Worm (Caenorhabditis elegans) whole organism, young adult: Measurements from ENCODE around the gene ZK899.7.

ENCODE experiments used
- B0019.2 ChIP-seq: fragments of 200-800 bp; sonication (Bioruptor generic); conservative IDR thresholded peaks from 2 replicates; pipeline ENCODE4 v1.3.6; 2022; ENCODE audit warnings: missing genetic modification reagents, missing genetic modification characterization, missing compliant biosample characterization
- B0035.1 ChIP-seq: sonication (generic microtip); optimal IDR thresholded peaks from 2 replicates; lab custom pipeline; 2016; ENCODE audit warnings: missing genetic modification characterization, mild to moderate bottlenecking, missing compliant biosample characterization, missing genotype, missing genetic modification reagents
- C06A6.2 ChIP-seq: fragments of 200-800 bp; sonication (Bioruptor generic); conservative IDR thresholded peaks from 2 replicates; pipeline ENCODE4 v1.3.6; 2022; ENCODE audit warnings: missing genetic modification characterization, missing compliant biosample characterization
- C17E4.6 ChIP-seq: fragments of 200-800 bp; sonication (Bioruptor generic); IDR thresholded peaks from 2 replicates; pipeline ENCODE4 v1.3.6; 2022; ENCODE audit warnings: missing genetic modification reagents, missing genetic modification characterization, missing compliant biosample characterization
- F55B11.4 ChIP-seq: sonication (generic microtip); optimal IDR thresholded peaks from 2 replicates; lab custom pipeline; 2016; ENCODE audit warnings: missing compliant biosample characterization, missing genetic modification characterization, borderline replicate concordance; ENCODE audit not compliant: insufficient read depth
- T26A5.8 ChIP-seq: sonication (generic microtip); optimal IDR thresholded peaks from 2 replicates; lab custom pipeline; 2016; ENCODE audit warnings: missing genetic modification characterization, missing compliant biosample characterization
- Y53G8AR.9 ChIP-seq: fragments of 200-800 bp; sonication (Bioruptor generic); conservative IDR thresholded peaks from 2 replicates; pipeline ENCODE4 v1.3.6; 2022; ENCODE audit warnings: missing genetic modification reagents, missing genetic modification characterization, missing compliant biosample characterization
- Y56A3A.18 ChIP-seq: fragments of 200-800 bp; sonication (Bioruptor generic); IDR thresholded peaks from 2 replicates; pipeline ENCODE4 v1.3.6; 2022; ENCODE audit warnings: missing genetic modification reagents, missing genetic modification characterization, missing compliant biosample characterization
- Y67H2A.10 ChIP-seq: fragments of 200-800 bp; sonication (Bioruptor generic); conservative IDR thresholded peaks from 2 replicates; pipeline ENCODE4 v1.3.6; 2022; ENCODE audit warnings: missing genetic modification reagents, missing genetic modification characterization, missing compliant biosample characterization
- Y79H2A.3 ChIP-seq: fragments of 200-800 bp; sonication (Bioruptor generic); conservative IDR thresholded peaks from 2 replicates; pipeline ENCODE4 v1.3.6; 2022; ENCODE audit warnings: missing genetic modification reagents, missing genetic modification characterization, missing compliant biosample characterization
- akir-1 ChIP-seq: fragments of 200-800 bp; sonication (Bioruptor generic); optimal IDR thresholded peaks from 2 replicates; lab custom pipeline; 2018; ENCODE audit warnings: mild to moderate bottlenecking, missing genetic modification characterization, moderate library complexity, missing compliant biosample characterization
- ama-1 ChIP-seq, 3 experiments: fragments of 150-350 bp in 1 of 3; sonication (generic microtip) in 2 of 3; optimal IDR thresholded peaks; 2 replicates each; lab custom pipeline; 2014 to 2018; ENCODE audit warnings: missing biosample characterization in 2 of 3, missing genetic modification characterization in 2 of 3, missing genetic modification reagents in 2 of 3
- aptf-3 ChIP-seq: fragments of 200-800 bp; sonication (Bioruptor generic); IDR thresholded peaks from 2 replicates; pipeline ENCODE4 v1.3.6; 2022; ENCODE audit warnings: missing genetic modification characterization, missing compliant biosample characterization
- athp-1 ChIP-seq: sonication (generic microtip); optimal IDR thresholded peaks from 2 replicates; lab custom pipeline; 2017; ENCODE audit warnings: mild to moderate bottlenecking, missing genetic modification characterization, missing compliant biosample characterization
- attf-5 ChIP-seq: fragments of 200-800 bp; sonication (Bioruptor generic); optimal IDR thresholded peaks from 2 replicates; lab custom pipeline; 2018; ENCODE audit warnings: mild to moderate bottlenecking, missing genetic modification characterization, missing compliant biosample characterization
- attf-6 ChIP-seq: fragments of 200-800 bp; sonication (Bioruptor generic); IDR thresholded peaks from 2 replicates; pipeline ENCODE4 v1.3.6; 2022; ENCODE audit warnings: missing genetic modification reagents, missing genetic modification characterization, missing compliant biosample characterization
- ceh-40 ChIP-seq: fragments of 200-800 bp; sonication (Bioruptor generic); IDR thresholded peaks from 2 replicates; pipeline ENCODE4 v1.3.6; 2022; ENCODE audit warnings: missing genetic modification characterization, missing compliant biosample characterization
- ceh-58 ChIP-seq: fragments of 200-800 bp; sonication (Bioruptor generic); IDR thresholded peaks from 2 replicates; pipeline ENCODE4 v1.3.6; 2022; ENCODE audit warnings: missing genetic modification characterization, missing compliant biosample characterization
- ceh-91 ChIP-seq: fragments of 200-800 bp; sonication (Bioruptor generic); IDR thresholded peaks from 2 replicates; pipeline ENCODE4 v1.3.6; 2022; ENCODE audit warnings: missing genetic modification reagents, missing genetic modification characterization, missing compliant biosample characterization
- chd-7 ChIP-seq: sonication (generic microtip); optimal IDR thresholded peaks from 2 replicates; lab custom pipeline; 2016; ENCODE audit warnings: mild to moderate bottlenecking, missing genetic modification characterization, moderate library complexity, missing compliant biosample characterization
- dox-1 ChIP-seq: fragments of 200-800 bp; sonication (Bioruptor generic); IDR thresholded peaks from 2 replicates; pipeline ENCODE4 v1.3.6; 2022; ENCODE audit warnings: missing genetic modification reagents, missing genetic modification characterization, missing compliant biosample characterization
- dpl-1 ChIP-seq: fragments of 150-350 bp; optimal IDR thresholded peaks from 2 replicates; lab custom pipeline; 2014; ENCODE audit warnings: missing biosample characterization, missing genetic modification reagents, missing genetic modification characterization
- efl-1 ChIP-seq: fragments of 150-350 bp; optimal IDR thresholded peaks from 2 replicates; lab custom pipeline; 2014; ENCODE audit warnings: missing biosample characterization, missing genetic modification reagents, missing genetic modification characterization
- hrde-1 ChIP-seq: sonication (generic microtip); optimal IDR thresholded peaks from 2 replicates; lab custom pipeline; 2016; ENCODE audit warnings: missing genetic modification characterization, mild to moderate bottlenecking, missing compliant biosample characterization, moderate library complexity, missing genotype, missing genetic modification reagents, borderline replicate concordance
- lag-1 ChIP-seq: fragments of 200-800 bp; sonication (Bioruptor generic); IDR thresholded peaks from 2 replicates; pipeline ENCODE4 v1.3.6; 2022; ENCODE audit warnings: missing genetic modification reagents, missing genetic modification characterization, missing compliant biosample characterization
- let-526 ChIP-seq: fragments of 200-800 bp; sonication (Bioruptor generic); IDR thresholded peaks from 2 replicates; pipeline ENCODE4 v1.3.6; 2022; ENCODE audit warnings: missing genetic modification reagents, missing genetic modification characterization, missing compliant biosample characterization
- let-607 ChIP-seq, 2 experiments: fragments of 200-800 bp in 1 of 2; sonication (Bioruptor generic) in 1 of 2; sonication (generic microtip) in 1 of 2; optimal IDR thresholded peaks; 2 replicates each; lab custom pipeline; 2016 to 2018; ENCODE audit warnings: mild to moderate bottlenecking in 2 of 2, missing compliant biosample characterization in 2 of 2, missing genetic modification characterization in 2 of 2, moderate library complexity in 2 of 2, missing genotype in 1 of 2
- lin-35 ChIP-seq, 3 experiments: fragments of 150-350 bp in 2 of 3; sonication (generic microtip) in 1 of 3; optimal IDR thresholded peaks; 2 replicates each; lab custom pipeline; 2014 to 2018; ENCODE audit warnings: missing biosample characterization in 3 of 3, missing genetic modification characterization in 3 of 3, missing genetic modification reagents in 3 of 3
- lin-40 ChIP-seq: sonication (generic microtip); optimal IDR thresholded peaks from 2 replicates; lab custom pipeline; 2016; ENCODE audit warnings: missing genetic modification characterization, mild to moderate bottlenecking, missing compliant biosample characterization, missing genotype, missing genetic modification reagents
- madf-8 ChIP-seq: fragments of 200-800 bp; sonication (Bioruptor generic); conservative IDR thresholded peaks from 2 replicates; pipeline ENCODE4 v1.3.6; 2022; ENCODE audit warnings: missing genetic modification reagents, missing genetic modification characterization, missing compliant biosample characterization
- mes-4 ChIP-seq: sonication (generic microtip); optimal IDR thresholded peaks from 2 replicates; lab custom pipeline; 2016; ENCODE audit warnings: missing genotype, missing genetic modification characterization, missing compliant biosample characterization
- mxl-1 ChIP-seq: sonication (generic microtip); optimal IDR thresholded peaks from 2 replicates; lab custom pipeline; 2016; ENCODE audit warnings: missing genetic modification characterization, missing compliant biosample characterization
- nfya-1 ChIP-seq: sonication (generic microtip); optimal IDR thresholded peaks from 2 replicates; lab custom pipeline; 2017; ENCODE audit warnings: antibody characterized with exemption, missing compliant biosample characterization, missing genetic modification characterization, borderline replicate concordance; ENCODE audit not compliant: insufficient read depth
- nfyb-1 ChIP-seq: fragments of 200-800 bp; sonication (Bioruptor generic); IDR thresholded peaks from 2 replicates; pipeline ENCODE4 v1.3.6; 2022; ENCODE audit warnings: missing genetic modification reagents, missing genetic modification characterization, missing compliant biosample characterization
- nhr-27 ChIP-seq: fragments of 200-800 bp; sonication (Bioruptor generic); optimal IDR thresholded peaks from 2 replicates; lab custom pipeline; 2018; ENCODE audit warnings: mild to moderate bottlenecking, missing genetic modification characterization, moderate library complexity, missing compliant biosample characterization
- nhr-90 ChIP-seq: sonication (generic microtip); optimal IDR thresholded peaks from 2 replicates; lab custom pipeline; 2016; ENCODE audit warnings: missing genotype, mild to moderate bottlenecking, missing genetic modification characterization, missing compliant biosample characterization
- rec-8 ChIP-seq, 2 experiments: sonication (generic microtip); optimal IDR thresholded peaks; 2 replicates each; lab custom pipeline; 2016; ENCODE audit warnings: mild to moderate bottlenecking in 2 of 2, missing genetic modification characterization in 2 of 2, missing genetic modification reagents in 2 of 2, missing genotype in 2 of 2, missing biosample characterization in 1 of 2, missing compliant biosample characterization in 1 of 2, moderate library complexity in 1 of 2
- snpc-3.4 ChIP-seq: sonication (generic microtip); optimal IDR thresholded peaks from 2 replicates; lab custom pipeline; 2017; ENCODE audit warnings: missing genetic modification characterization, mild to moderate bottlenecking, missing compliant biosample characterization, antibody characterized with exemption, moderate library complexity, missing genotype, missing genetic modification reagents
- somi-1 ChIP-seq: fragments of 200-800 bp; sonication (Bioruptor generic); optimal IDR thresholded peaks from 2 replicates; lab custom pipeline; 2018; ENCODE audit warnings: mild to moderate bottlenecking, missing genetic modification characterization, missing compliant biosample characterization
- tbp1 ChIP-seq: fragments of 200-800 bp; sonication (Bioruptor generic); optimal IDR thresholded peaks from 2 replicates; lab custom pipeline; 2018; ENCODE audit warnings: mild to moderate bottlenecking, missing genetic modification characterization, missing compliant biosample characterization
- unc-62 ChIP-seq: fragments of 150-350 bp; optimal IDR thresholded peaks from 2 replicates; lab custom pipeline; 2014; ENCODE audit warnings: missing biosample characterization, missing genetic modification reagents, missing genetic modification characterization
- xnd-1 ChIP-seq: sonication (generic microtip); optimal IDR thresholded peaks from 2 replicates; lab custom pipeline; 2016; ENCODE audit warnings: missing genotype, missing genetic modification reagents, missing genetic modification characterization, missing compliant biosample characterization
- zfh-2 ChIP-seq: fragments of 200-800 bp; sonication (Bioruptor generic); conservative IDR thresholded peaks from 2 replicates; pipeline ENCODE4 v1.3.6; 2022; ENCODE audit warnings: missing genetic modification reagents, missing genetic modification characterization, missing compliant biosample characterization
- zim-3 ChIP-seq: sonication (generic microtip); optimal IDR thresholded peaks from 2 replicates; lab custom pipeline; 2017; ENCODE audit warnings: mild to moderate bottlenecking, missing genetic modification characterization, moderate library complexity, missing compliant biosample characterization
- ztf-22 ChIP-seq: fragments of 200-800 bp; sonication (Bioruptor generic); optimal IDR thresholded peaks from 2 replicates; lab custom pipeline; 2018; ENCODE audit warnings: mild to moderate bottlenecking, missing genetic modification characterization, moderate library complexity, missing compliant biosample characterization

The ZK899.7 gene

ce11 chrX:9476752-9477151 lies 27.5 kb upstream of the ZK899.7 start:
- TF ChIP-seq C06A6.2 (GFP tag; lab: Robert Waterston, UW): no peak
- no peak for TF ChIP-seq zfh-2
- no peak for TF ChIP-seq Y67H2A.10 (GFP tag; lab: Robert Waterston, UW)
- no peak for TF ChIP-seq athp-1 (tag; lab: Kevin White, UChicago)
- no peak for TF ChIP-seq madf-8 (GFP tag; lab: Robert Waterston, UW)
- TF ChIP-seq Y53G8AR.9 (GFP tag; lab: Robert Waterston, UW): no peak
- TF ChIP-seq attf-5: no peak
- no peak for TF ChIP-seq B0035.1 (tag; lab: Kevin White, UChicago)
- no peak for TF ChIP-seq snpc-3.4 (tag; lab: Kevin White, UChicago)
- TF ChIP-seq C17E4.6 (GFP tag; lab: Robert Waterston, UW): no peak
- no peak for TF ChIP-seq mxl-1 (tag; lab: Kevin White, UChicago)
- no peak for TF ChIP-seq xnd-1 (tag; lab: Kevin White, UChicago)
- TF ChIP-seq attf-6 (GFP tag; lab: Robert Waterston, UW): no peak
- no peak for TF ChIP-seq ztf-22 (GFP tag; lab: Kevin White, UChicago)
- no peak for TF ChIP-seq tbp1 (GFP tag; lab: Kevin White, UChicago)
- TF ChIP-seq, all 124 proteins: peak for 0

ce11 chrX:9472170-9472569 lies 22.9 kb upstream of the ZK899.7 start, which contains the start of gene gap-2:
gap-2 (plus strand) TSS chrX:9472470.
- TF ChIP-seq akir-1 (GFP tag; lab: Kevin White, UChicago): no peak
- TF ChIP-seq Y79H2A.3: no peak
- no peak for TF ChIP-seq lag-1 (GFP tag; lab: Robert Waterston, UW)
- no peak for TF ChIP-seq lin-35 (GFP tag; optimal IDR thresholded peaks at IDR 0.05; lab: Kevin White, UChicago)
- TF ChIP-seq Y56A3A.18 (GFP tag; lab: Robert Waterston, UW): no peak
- no peak for TF ChIP-seq athp-1 (tag; lab: Kevin White, UChicago)
- TF ChIP-seq ceh-91 (GFP tag; lab: Robert Waterston, UW): no peak
- TF ChIP-seq B0035.1 (tag; lab: Kevin White, UChicago): no peak

ce11 chrX:9467573-9467972 lies 18.3 kb upstream of the ZK899.7 start:
- no peak for TF ChIP-seq unc-62 (GFP tag; lab: Kevin White, UChicago)
- TF ChIP-seq hrde-1 (tag; lab: Kevin White, UChicago): peak; percentile 45
- TF ChIP-seq nhr-90 (tag; lab: Kevin White, UChicago): peak; percentile 86
- no peak for TF ChIP-seq chd-7
- TF ChIP-seq somi-1 (GFP tag; lab: Kevin White, UChicago): peak; percentile 62
- no peak; the same call in 1 of the 2 replicates for TF ChIP-seq dox-1
- no peak for TF ChIP-seq ama-1 (optimal IDR thresholded peaks at IDR 0.05; lab: Kevin White, UChicago)
- peak in 1 of 2 experiments; percentile 72 for TF ChIP-seq ama-1 (GFP tag; optimal IDR thresholded peaks at IDR 0.05; lab: Kevin White, UChicago)
- no peak for TF ChIP-seq F55B11.4 (tag; lab: Kevin White, UChicago)
- TF ChIP-seq let-607 (tag; optimal IDR thresholded peaks at IDR 0.05; lab: Kevin White, UChicago): peak; percentile 14 to 32
- no peak for TF ChIP-seq efl-1 (GFP tag; lab: Kevin White, UChicago)
- TF ChIP-seq ceh-58: no peak
- peak; percentile 80 for TF ChIP-seq mes-4 (tag; lab: Kevin White, UChicago)
- no peak for TF ChIP-seq T26A5.8 (tag; lab: Kevin White, UChicago)
- peak; percentile 93 for TF ChIP-seq lin-40 (tag; lab: Kevin White, UChicago)
- peak; percentile 63 for TF ChIP-seq zim-3 (tag; lab: Kevin White, UChicago)
- peak; percentile 53 to 67 for TF ChIP-seq rec-8 (tag; optimal IDR thresholded peaks at IDR 0.05; lab: Kevin White, UChicago)
- TF ChIP-seq nfyb-1 (GFP tag; lab: Robert Waterston, UW): peak; percentile 80
- no peak; the same call in 1 of the 2 replicates for TF ChIP-seq aptf-3 (GFP tag; lab: Robert Waterston, UW)
- no peak for TF ChIP-seq dpl-1 (GFP tag; lab: Kevin White, UChicago)
- peak; percentile 79; the same call in 1 of the 2 replicates for TF ChIP-seq ceh-40 (GFP tag; lab: Robert Waterston, UW)
- peak; percentile 34 for TF ChIP-seq nhr-27 (tag; lab: Kevin White, UChicago)
- TF ChIP-seq let-526 (GFP tag; lab: Robert Waterston, UW): 0 out of 2 replicates have a peak, but pooled peaks have one; percentile 9
- no peak for TF ChIP-seq nfya-1 (tag; lab: Kevin White, UChicago)
- no peak for TF ChIP-seq B0019.2 (GFP tag; lab: Robert Waterston, UW)
